In the genomic region with DNA sequence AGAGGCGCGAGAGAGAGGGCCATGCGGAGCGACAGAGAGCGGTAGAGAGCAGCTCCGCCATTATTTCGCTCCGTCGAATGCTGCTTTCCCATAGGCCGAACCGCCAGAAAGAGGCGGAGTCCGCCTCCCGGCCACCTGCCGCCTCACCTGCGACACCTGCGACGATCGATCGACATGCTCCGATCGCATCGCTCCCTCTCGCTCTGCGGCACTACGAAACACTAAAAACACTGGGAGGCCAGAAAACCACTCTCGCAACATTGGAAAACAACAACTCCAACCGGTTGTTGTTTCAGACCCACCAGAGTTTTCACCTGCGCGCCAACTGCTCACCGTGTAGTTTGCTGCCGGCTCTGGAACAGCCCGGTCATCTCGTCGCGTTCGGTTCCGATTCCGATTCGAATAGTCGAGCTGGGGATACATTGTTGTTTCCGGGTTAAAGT, we compare ENCODE assay signal across 4 fruit fly cellular contexts.
A peak's percentile ranks its signal among the peaks of the same experiment; 100 is the strongest.
TF ChIP-seq lines count a peak whose summit lies in the region.

A gene (plus strand): TSS at position 333 of the 443 bp plus-strand sequence.

- no peak for TF ChIP-seq CTCF in whole organism, embryonic (GFP tag; optimal IDR thresholded peaks at IDR 0.05; lab: Kevin White, UChicago)

TF ChIP-seq in whole organism, embryonic, 481 proteins besides CTCF, POLR2A, EP300 and RAD21 (continues in another document):
- TF ChIP-seq Doc2 (GFP tag; IDR thresholded peaks at IDR 0.05; lab: Robert Waterston, UW) (no peak), CG7372 (GFP tag; IDR thresholded peaks at IDR 0.05; lab: Robert Waterston, UW) (no peak), Scr (GFP tag; IDR thresholded peaks at IDR 0.05; lab: Robert Waterston, UW; ENCODE audit: partially characterized antibody) (0 out of 2 replicates have a peak, but pooled peaks have one; percentile 21), chinmo (GFP tag; IDR thresholded peaks at IDR 0.05; lab: Robert Waterston, UW; ENCODE audit: partially characterized antibody) (peak; percentile 76; the same call in 1 of the 4 replicates), NFAT (GFP tag; IDR thresholded peaks at IDR 0.05; lab: Robert Waterston, UW) (0 out of 2 replicates have a peak, but pooled peaks have one; percentile 3), Gug (GFP tag; IDR thresholded peaks at IDR 0.05; lab: Robert Waterston, UW) (no peak), pan (optimal IDR thresholded peaks at IDR 0.05; lab: Kevin White, UChicago) (no peak), pan (GFP tag; optimal IDR thresholded peaks at IDR 0.05 in 1 of 2, IDR thresholded peaks at IDR 0.05 in 1 of 2) (peak in 1 of 2 experiments; percentile 12), Bdp1 (GFP tag; optimal IDR thresholded peaks at IDR 0.05; lab: Kevin White, UChicago) (no peak), fu2 (GFP tag; optimal IDR thresholded peaks at IDR 0.05; lab: Kevin White, UChicago) (no peak), CG7839 (tag; optimal IDR thresholded peaks at IDR 0.05; lab: Kevin White, UChicago) (no peak), ftz-f1 (GFP tag; optimal IDR thresholded peaks at IDR 0.05; lab: Kevin White, UChicago) (peak; percentile 1), Hr78 (GFP tag; optimal IDR thresholded peaks at IDR 0.05; lab: Kevin White, UChicago) (peak in 1 of 2 experiments; percentile 12), Aef1 (GFP tag; IDR thresholded peaks at IDR 0.05; lab: Robert Waterston, UW) (peak; percentile 88), CG13123 (GFP tag; optimal IDR thresholded peaks at IDR 0.05; lab: Kevin White, UChicago) (no peak), CG34224 (GFP tag; IDR thresholded peaks at IDR 0.05; lab: Robert Waterston, UW; ENCODE audit: partially characterized antibody) (peak; percentile 46; the same call in 1 of the 3 replicates), CG31224 (GFP tag; IDR thresholded peaks at IDR 0.05; lab: Robert Waterston, UW) (peak; percentile 94), Nf-YB (GFP tag; optimal IDR thresholded peaks at IDR 0.05; lab: Kevin White, UChicago) (peak; percentile 98), CG8089 (GFP tag; optimal IDR thresholded peaks at IDR 0.05; lab: Kevin White, UChicago) (no peak)

TF ChIP-seq in whole organism, prepupa, 60 proteins besides CTCF, POLR2A, EP300 and RAD21:
- TF ChIP-seq Eip78C (GFP tag; lab: Kevin White, UChicago), result peak; percentile 52
- no peak for TF ChIP-seq svp (GFP tag; lab: Kevin White, UChicago)
- TF ChIP-seq CG6163 (GFP tag; IDR thresholded peaks at IDR 0.05; lab: Robert Waterston, UW), result 0 out of 3 replicates have a peak, but pooled peaks have one; percentile 20
- TF ChIP-seq CG3919 (GFP tag; optimal IDR thresholded peaks at IDR 0.05; lab: Kevin White, UChicago), result no peak
- no peak for TF ChIP-seq net (GFP tag; optimal IDR thresholded peaks at IDR 0.05; lab: Kevin White, UChicago)
- peak in 1 of 2 experiments; percentile 45 for TF ChIP-seq ss (GFP tag; optimal IDR thresholded peaks at IDR 0.05; lab: Kevin White, UChicago)
- TF ChIP-seq dsx (GFP tag; optimal IDR thresholded peaks at IDR 0.05; lab: Kevin White, UChicago; ENCODE audit: poor library complexity, severe bottlenecking), result peak; percentile 89
- peak; percentile 4 for TF ChIP-seq CG1621 (tag; optimal IDR thresholded peaks at IDR 0.05; lab: Kevin White, UChicago)
- TF ChIP-seq CG6276 (GFP tag; optimal IDR thresholded peaks at IDR 0.05; lab: Kevin White, UChicago), result no peak
- no peak for TF ChIP-seq eg (GFP tag; IDR thresholded peaks at IDR 0.05; lab: Robert Waterston, UW)
- no peak for TF ChIP-seq dac (GFP tag; optimal IDR thresholded peaks at IDR 0.05; lab: Kevin White, UChicago)
TF ChIP-seq in whole organism, prepupa: peak in this region for 5.

TF ChIP-seq in whole organism, pupa, 21 proteins besides CTCF, POLR2A, EP300 and RAD21:
- TF ChIP-seq EcR (GFP tag; optimal IDR thresholded peaks at IDR 0.05; lab: Kevin White, UChicago) (peak; percentile 18), CG4496 (GFP tag; IDR thresholded peaks at IDR 0.05; lab: Robert Waterston, UW) (0 out of 3 replicates have a peak, but pooled peaks have one; percentile 36), CG34367 (tag; optimal IDR thresholded peaks at IDR 0.05; lab: Kevin White, UChicago) (no peak), CG9948 (tag; optimal IDR thresholded peaks at IDR 0.05; lab: Kevin White, UChicago) (no peak), CG15710 (tag; optimal IDR thresholded peaks at IDR 0.05; lab: Kevin White, UChicago) (no peak), CG14655 (GFP tag; optimal IDR thresholded peaks at IDR 0.05; lab: Kevin White, UChicago) (no peak), CG32121 (GFP tag; IDR thresholded peaks at IDR 0.05; lab: Robert Waterston, UW) (peak; percentile 18; the same call in 1 of the 2 replicates)

TF ChIP-seq in whole organism, wandering third instar larva, 38 proteins besides CTCF, POLR2A, EP300 and RAD21:
- TF ChIP-seq Hnf4 (GFP tag; optimal IDR thresholded peaks at IDR 0.05; lab: Kevin White, UChicago), result no peak
- no peak for TF ChIP-seq br (GFP tag; optimal IDR thresholded peaks at IDR 0.05; lab: Kevin White, UChicago)
- TF ChIP-seq psq (GFP tag; optimal IDR thresholded peaks at IDR 0.05; lab: Kevin White, UChicago), result peak; percentile 12
- TF ChIP-seq fru (GFP tag; optimal IDR thresholded peaks at IDR 0.05; lab: Kevin White, UChicago), result no peak
- TF ChIP-seq sv (GFP tag; optimal IDR thresholded peaks at IDR 0.05; lab: Kevin White, UChicago), result no peak
- TF ChIP-seq usp (GFP tag; optimal IDR thresholded peaks at IDR 0.05; lab: Kevin White, UChicago), result no peak
- TF ChIP-seq dsf (GFP tag; optimal IDR thresholded peaks at IDR 0.05; lab: Kevin White, UChicago; ENCODE audit: borderline replicate concordance), result no peak
- TF ChIP-seq N (GFP tag; optimal IDR thresholded peaks at IDR 0.05; lab: Kevin White, UChicago), result no peak
- TF ChIP-seq HLH106 (tag; optimal IDR thresholded peaks at IDR 0.05; lab: Kevin White, UChicago), result no peak
- TF ChIP-seq brk (GFP tag; optimal IDR thresholded peaks at IDR 0.05; lab: Kevin White, UChicago), result no peak
- no peak for TF ChIP-seq rgr (GFP tag; optimal IDR thresholded peaks at IDR 0.05; lab: Kevin White, UChicago)
- no peak for TF ChIP-seq GATAd (GFP tag; optimal IDR thresholded peaks at IDR 0.05; lab: Kevin White, UChicago)
- TF ChIP-seq Dif (GFP tag; optimal IDR thresholded peaks at IDR 0.05; lab: Kevin White, UChicago; ENCODE audit: partially characterized antibody), result peak; percentile 76
- TF ChIP-seq lola (GFP tag; optimal IDR thresholded peaks at IDR 0.05; lab: Kevin White, UChicago), result no peak
- peak; percentile 68 for TF ChIP-seq Vsx2 (GFP tag; optimal IDR thresholded peaks at IDR 0.05; lab: Kevin White, UChicago; ENCODE audit: partially characterized antibody)
- no peak for TF ChIP-seq Jra (GFP tag; optimal IDR thresholded peaks at IDR 0.05; lab: Kevin White, UChicago)
- TF ChIP-seq ey (GFP tag; optimal IDR thresholded peaks at IDR 0.05; lab: Kevin White, UChicago), result no peak
- no peak for TF ChIP-seq CG9705 (GFP tag; optimal IDR thresholded peaks at IDR 0.05; lab: Kevin White, UChicago)
- TF ChIP-seq Sp1 (GFP tag; optimal IDR thresholded peaks at IDR 0.05; lab: Kevin White, UChicago), result no peak
- TF ChIP-seq Mio (GFP tag; optimal IDR thresholded peaks at IDR 0.05; lab: Kevin White, UChicago), result no peak
- no peak for TF ChIP-seq Myc (optimal IDR thresholded peaks at IDR 0.05; lab: Kevin White, UChicago)
- no peak for TF ChIP-seq CG32264 (GFP tag; optimal IDR thresholded peaks at IDR 0.05; lab: Kevin White, UChicago)
- no peak for TF ChIP-seq jim (GFP tag; optimal IDR thresholded peaks at IDR 0.05; lab: Kevin White, UChicago)
- no peak for TF ChIP-seq Dfd (GFP tag; optimal IDR thresholded peaks at IDR 0.05; lab: Kevin White, UChicago)
- peak; percentile 47 to 60 for TF ChIP-seq dl (GFP tag; optimal IDR thresholded peaks at IDR 0.05; lab: Kevin White, UChicago; ENCODE audit: insufficient read depth in 1 of 2, partially characterized antibody in 2 of 2)
- peak; percentile 8 for TF ChIP-seq h (GFP tag; optimal IDR thresholded peaks at IDR 0.05; lab: Kevin White, UChicago)
- no peak for TF ChIP-seq Rel (GFP tag; optimal IDR thresholded peaks at IDR 0.05; lab: Kevin White, UChicago)
- TF ChIP-seq Rel (tag; optimal IDR thresholded peaks at IDR 0.05; lab: Kevin White, UChicago), result no peak
- no peak for TF ChIP-seq sage (GFP tag; optimal IDR thresholded peaks at IDR 0.05; lab: Kevin White, UChicago)
- TF ChIP-seq woc (GFP tag; optimal IDR thresholded peaks at IDR 0.05; lab: Kevin White, UChicago), result no peak
- TF ChIP-seq Hr83 (GFP tag; optimal IDR thresholded peaks at IDR 0.05; lab: Kevin White, UChicago; ENCODE audit: poor library complexity, severe bottlenecking), result no peak
- no peak for TF ChIP-seq tai (GFP tag; optimal IDR thresholded peaks at IDR 0.05; lab: Kevin White, UChicago)
- no peak for TF ChIP-seq pan (optimal IDR thresholded peaks at IDR 0.05; lab: Kevin White, UChicago)
